Worm (Caenorhabditis elegans) whole organism, late embryonic: ENCODE results near the gene tlp-1.

Experiments used
- C38D4.7 ChIP-seq: fragments of 200-800 bp; sonication (Bioruptor generic); optimal IDR thresholded peaks from 2 replicates; lab custom pipeline; 2018; ENCODE audit warnings: mild to moderate bottlenecking, missing genetic modification characterization, moderate library complexity, missing compliant biosample characterization
- F13H6.1 ChIP-seq: sonication (generic microtip); optimal IDR thresholded peaks from 2 replicates; lab custom pipeline; 2016; ENCODE audit warnings: missing genetic modification characterization, missing compliant biosample characterization
- lim-6 ChIP-seq: sonication (generic microtip); optimal IDR thresholded peaks from 2 replicates; lab custom pipeline; 2016; ENCODE audit warnings: missing genetic modification characterization, missing compliant biosample characterization
- nhr-11 ChIP-seq: fragments of 150-350 bp; optimal IDR thresholded peaks from 2 replicates; lab custom pipeline; 2014; ENCODE audit warnings: missing biosample characterization, missing genetic modification characterization
- unc-55 ChIP-seq: sonication (generic microtip); optimal IDR thresholded peaks from 2 replicates; lab custom pipeline; 2017; ENCODE audit warnings: missing biosample characterization, missing genetic modification reagents, missing genetic modification characterization

ce11 chrIV:13716735-13717134, 12.9 kb upstream of the tlp-1 start:
- TF ChIP-seq unc-55 (GFP tag; lab: Kevin White, UChicago) (peak; percentile 97), lim-6 (tag; lab: Kevin White, UChicago) (no peak), F13H6.1 (tag; lab: Kevin White, UChicago) (no peak), nhr-11 (no peak), C38D4.7 (GFP tag; lab: Kevin White, UChicago) (no peak)
